Fruit fly (Drosophila melanogaster) whole organism, wandering third instar larva: ENCODE results near the gene pum.

Source experiments
- Abd-B ChIP-seq: fragments of >200 bp; optimal IDR thresholded peaks from 2 replicates; lab custom pipeline; 2017; ENCODE audit warnings: missing biosample characterization, missing genetic modification characterization
- CG32264 ChIP-seq: fragments of 200-800 bp; sonication (Bioruptor generic); optimal IDR thresholded peaks from 2 replicates; lab custom pipeline; 2016; ENCODE audit warnings: missing biosample characterization, missing genetic modification characterization
- CG9705 ChIP-seq: fragments of 200-800 bp; sonication (Bioruptor generic); optimal IDR thresholded peaks from 2 replicates; lab custom pipeline; 2018; ENCODE audit warnings: missing biosample characterization, mild to moderate bottlenecking, missing genetic modification characterization
- CrebA ChIP-seq: fragments of 200-800 bp; sonication (Bioruptor generic); optimal IDR thresholded peaks from 2 replicates; lab custom pipeline; 2016; ENCODE audit warnings: missing biosample characterization, mild to moderate bottlenecking, missing genetic modification characterization, borderline replicate concordance
- Dfd ChIP-seq: fragments of >200 bp; optimal IDR thresholded peaks from 2 replicates; lab custom pipeline; 2017; ENCODE audit warnings: missing biosample characterization, missing genetic modification characterization
- Dif ChIP-seq: fragments of 200-275, 200-300 bp; sonication (Bioruptor generic); optimal IDR thresholded peaks from 2 replicates; lab custom pipeline; 2018; ENCODE audit warnings: missing biosample characterization, missing genetic modification characterization; ENCODE audit not compliant: partially characterized antibody
- GATAd ChIP-seq: sonication (Bioruptor generic); optimal IDR thresholded peaks from 2 replicates; lab custom pipeline; 2016; ENCODE audit warnings: missing biosample characterization, missing genetic modification characterization
- HLH106 ChIP-seq: fragments of 200-800 bp; optimal IDR thresholded peaks from 3 replicates; lab custom pipeline; 2019; ENCODE audit warnings: missing biosample characterization, mild to moderate bottlenecking, missing genetic modification characterization, moderate library complexity
- Hnf4 ChIP-seq: fragments of 200-800 bp; sonication (Bioruptor generic); optimal IDR thresholded peaks from 2 replicates; lab custom pipeline; 2016; ENCODE audit warnings: missing biosample characterization, mild to moderate bottlenecking, missing genetic modification characterization
- Hr78 ChIP-seq: fragments of >200 bp; optimal IDR thresholded peaks from 2 replicates; lab custom pipeline; 2017; ENCODE audit warnings: missing biosample characterization, missing genetic modification characterization
- Hr83 ChIP-seq: fragments of 200-300 bp; sonication (Bioruptor generic); optimal IDR thresholded peaks from 2 replicates; lab custom pipeline; 2016; ENCODE audit warnings: missing biosample characterization, mild to moderate bottlenecking, missing genetic modification characterization, moderate library complexity; ENCODE audit not compliant: poor library complexity, severe bottlenecking
- Jra ChIP-seq: sonication (Bioruptor generic); optimal IDR thresholded peaks from 2 replicates; lab custom pipeline; 2016; ENCODE audit warnings: missing biosample characterization, missing genetic modification characterization
- Mio ChIP-seq: sonication (Bioruptor generic); optimal IDR thresholded peaks from 2 replicates; lab custom pipeline; 2016; ENCODE audit warnings: missing biosample characterization, missing genetic modification characterization
- Myc ChIP-seq: fragments of >200 bp; optimal IDR thresholded peaks from 2 replicates; lab custom pipeline; 2017
- N ChIP-seq: fragments of >200 bp; optimal IDR thresholded peaks from 2 replicates; lab custom pipeline; 2018; ENCODE audit warnings: missing biosample characterization, missing external identifiers, missing genetic modification characterization
- OdsH ChIP-seq: fragments of 200-800 bp; sonication (Bioruptor generic); optimal IDR thresholded peaks from 2 replicates; lab custom pipeline; 2016; ENCODE audit warnings: missing biosample characterization, mild to moderate bottlenecking, missing genetic modification characterization
- Rel ChIP-seq, 2 experiments: fragments of 200-800 bp; sonication (Bioruptor generic) in 1 of 2; optimal IDR thresholded peaks; 2 replicates in 1 of 2; 3 replicates in 1 of 2; lab custom pipeline; 2016 to 2019; ENCODE audit warnings: mild to moderate bottlenecking in 2 of 2, missing biosample characterization in 2 of 2, missing genetic modification characterization in 2 of 2, moderate library complexity in 1 of 2
- Sp1 ChIP-seq: fragments of 200-800 bp; sonication (Bioruptor generic); optimal IDR thresholded peaks from 3 replicates; lab custom pipeline; 2019; ENCODE audit warnings: missing biosample characterization, mild to moderate bottlenecking, missing genetic modification characterization, moderate library complexity
- Vsx2 ChIP-seq: fragments of 200-300, 225-300 bp; sonication (Bioruptor generic); optimal IDR thresholded peaks from 2 replicates; lab custom pipeline; 2018; ENCODE audit warnings: missing biosample characterization, missing genetic modification characterization; ENCODE audit not compliant: partially characterized antibody
- br ChIP-seq: fragments of 200-800 bp; sonication (Bioruptor generic); optimal IDR thresholded peaks from 2 replicates; lab custom pipeline; 2016; ENCODE audit warnings: missing biosample characterization, missing genetic modification characterization
- brk ChIP-seq: fragments of 200-800 bp; sonication (Bioruptor generic); optimal IDR thresholded peaks from 2 replicates; lab custom pipeline; 2016; ENCODE audit warnings: missing biosample characterization, mild to moderate bottlenecking, missing genetic modification characterization
- dl ChIP-seq, 2 experiments: fragments of 175-275, 200-275 bp in 1 of 2; fragments of 200-275 bp in 1 of 2; sonication (Bioruptor generic); optimal IDR thresholded peaks; lab custom pipeline; 2018; ENCODE audit warnings: mild to moderate bottlenecking in 2 of 2, missing biosample characterization in 2 of 2, missing genetic modification characterization in 2 of 2, moderate library complexity in 2 of 2; ENCODE audit not compliant: partially characterized antibody in 2 of 2, insufficient read depth in 1 of 2
- dmrt93B ChIP-seq: fragments of 200-800 bp; sonication (Bioruptor generic); optimal IDR thresholded peaks from 2 replicates; lab custom pipeline; 2018; ENCODE audit warnings: missing biosample characterization, mild to moderate bottlenecking, missing genetic modification characterization
- dsf ChIP-seq: sonication (Bioruptor generic); optimal IDR thresholded peaks from 2 replicates; lab custom pipeline; 2016; ENCODE audit warnings: missing biosample characterization, missing genetic modification characterization, borderline replicate concordance
- ey ChIP-seq: fragments of 200-800 bp; sonication (Bioruptor generic); optimal IDR thresholded peaks from 2 replicates; lab custom pipeline; 2016; ENCODE audit warnings: missing biosample characterization, missing genetic modification characterization
- foxo ChIP-seq, 2 experiments: fragments of 200-800 bp; sonication (Bioruptor generic); optimal IDR thresholded peaks; 2 replicates in 1 of 2; 3 replicates in 1 of 2; lab custom pipeline; 2016 to 2017; ENCODE audit warnings: missing biosample characterization in 2 of 2, missing genetic modification characterization in 2 of 2
- fru ChIP-seq: fragments of 200-800 bp; sonication (Bioruptor generic); optimal IDR thresholded peaks from 3 replicates; lab custom pipeline; 2016; ENCODE audit warnings: missing biosample characterization, mild to moderate bottlenecking, missing genetic modification characterization
- h ChIP-seq: fragments of 200-800 bp; sonication (Bioruptor generic); optimal IDR thresholded peaks from 3 replicates; lab custom pipeline; 2016; ENCODE audit warnings: missing biosample characterization, mild to moderate bottlenecking, missing genetic modification characterization
- jim ChIP-seq: fragments of 175-275, 200-325 bp; sonication (Bioruptor generic); optimal IDR thresholded peaks from 2 replicates; lab custom pipeline; 2016; ENCODE audit warnings: missing biosample characterization, mild to moderate bottlenecking, missing genetic modification characterization
- lola ChIP-seq: fragments of >200 bp; optimal IDR thresholded peaks from 2 replicates; lab custom pipeline; 2017; ENCODE audit warnings: missing biosample characterization, missing genetic modification characterization
- pan ChIP-seq: fragments of >200 bp; optimal IDR thresholded peaks from 2 replicates; lab custom pipeline; 2017
- psq ChIP-seq: fragments of 200-800 bp; sonication (Bioruptor generic); optimal IDR thresholded peaks from 3 replicates; lab custom pipeline; 2017; ENCODE audit warnings: missing biosample characterization, mild to moderate bottlenecking, missing genetic modification characterization, moderate library complexity
- rgr ChIP-seq: fragments of 200-800 bp; sonication (Bioruptor generic); optimal IDR thresholded peaks from 3 replicates; lab custom pipeline; 2016; ENCODE audit warnings: missing biosample characterization, mild to moderate bottlenecking, missing genetic modification characterization
- sage ChIP-seq: fragments of 200-800 bp; sonication (Bioruptor generic); optimal IDR thresholded peaks from 2 replicates; lab custom pipeline; 2016; ENCODE audit warnings: missing biosample characterization, mild to moderate bottlenecking, missing genetic modification characterization
- sv ChIP-seq: fragments of 200-800 bp; sonication (Bioruptor generic); optimal IDR thresholded peaks from 3 replicates; lab custom pipeline; 2016; ENCODE audit warnings: missing biosample characterization, missing genetic modification characterization
- tai ChIP-seq: sonication (Bioruptor generic); optimal IDR thresholded peaks from 2 replicates; lab custom pipeline; 2016; ENCODE audit warnings: missing biosample characterization, missing genetic modification characterization
- usp ChIP-seq: fragments of >200 bp; optimal IDR thresholded peaks from 2 replicates; lab custom pipeline; 2017; ENCODE audit warnings: missing biosample characterization, missing genetic modification characterization
- woc ChIP-seq: sonication (Bioruptor generic); optimal IDR thresholded peaks from 2 replicates; lab custom pipeline; 2016; ENCODE audit warnings: missing biosample characterization, mild to moderate bottlenecking, missing genetic modification characterization

The pum gene

dm6 chr3R:9045733-9046132 is 191.7 kb downstream of the pum start:
- TF ChIP-seq sage (GFP tag; lab: Kevin White, UChicago), result no peak
- no peak for TF ChIP-seq lola (GFP tag; lab: Kevin White, UChicago)
- no peak for TF ChIP-seq Sp1 (GFP tag; lab: Kevin White, UChicago)
- TF ChIP-seq dmrt93B (GFP tag; lab: Kevin White, UChicago), result no peak
- TF ChIP-seq GATAd (GFP tag; lab: Kevin White, UChicago), result no peak
- no peak for TF ChIP-seq ey (GFP tag; lab: Kevin White, UChicago)
- TF ChIP-seq Myc (lab: Kevin White, UChicago), result no peak
- TF ChIP-seq Hr78 (GFP tag; lab: Kevin White, UChicago), result no peak
- TF ChIP-seq Rel (GFP tag; optimal IDR thresholded peaks at IDR 0.05; lab: Kevin White, UChicago), result no peak
- TF ChIP-seq Rel (tag; optimal IDR thresholded peaks at IDR 0.05; lab: Kevin White, UChicago), result no peak
- TF ChIP-seq CrebA (GFP tag; lab: Kevin White, UChicago), result no peak

dm6 chr3R:9043610-9044009 is 193.9 kb downstream of the pum start:
- TF ChIP-seq h (GFP tag; lab: Kevin White, UChicago) (peak; percentile 52), sv (GFP tag; lab: Kevin White, UChicago) (no peak)

- TF ChIP-seq lola (GFP tag; lab: Kevin White, UChicago), result no peak
- peak; percentile 38 for TF ChIP-seq h (GFP tag; lab: Kevin White, UChicago)
- no peak for TF ChIP-seq pan
- TF ChIP-seq Myc (lab: Kevin White, UChicago), result no peak
- TF ChIP-seq psq (GFP tag; lab: Kevin White, UChicago), result peak; percentile 9
- peak; percentile 34 for TF ChIP-seq rgr (GFP tag; lab: Kevin White, UChicago)
- peak; percentile 44 for TF ChIP-seq woc (GFP tag; lab: Kevin White, UChicago)
- no peak for TF ChIP-seq Hr83 (GFP tag; lab: Kevin White, UChicago)
- TF ChIP-seq Hnf4 (GFP tag; lab: Kevin White, UChicago), result no peak
- TF ChIP-seq jim (GFP tag; lab: Kevin White, UChicago), result no peak
- TF ChIP-seq HLH106, result peak; percentile 36
- peak; percentile 10 for TF ChIP-seq CG9705
- TF ChIP-seq dl (GFP tag; optimal IDR thresholded peaks at IDR 0.05; lab: Kevin White, UChicago; ENCODE audit: insufficient read depth in 1 of 2, partially characterized antibody in 2 of 2), result no peak
- TF ChIP-seq dmrt93B (GFP tag; lab: Kevin White, UChicago), result no peak
- no peak for TF ChIP-seq ey (GFP tag; lab: Kevin White, UChicago)
- TF ChIP-seq N (GFP tag; lab: Kevin White, UChicago), result no peak
- no peak for TF ChIP-seq dsf (GFP tag; lab: Kevin White, UChicago)
- TF ChIP-seq Sp1 (GFP tag; lab: Kevin White, UChicago), result peak; percentile 25
- TF ChIP-seq CG32264 (GFP tag; lab: Kevin White, UChicago), result no peak
- TF ChIP-seq foxo (GFP tag; optimal IDR thresholded peaks at IDR 0.05; lab: Kevin White, UChicago), result no peak
- TF ChIP-seq CrebA (GFP tag; lab: Kevin White, UChicago), result no peak
- no peak for TF ChIP-seq Hr78 (GFP tag; lab: Kevin White, UChicago)
- TF ChIP-seq brk (GFP tag; lab: Kevin White, UChicago), result no peak
- no peak for TF ChIP-seq usp (GFP tag; lab: Kevin White, UChicago)
- TF ChIP-seq OdsH (GFP tag; lab: Kevin White, UChicago), result no peak
- TF ChIP-seq sv (GFP tag; lab: Kevin White, UChicago), result no peak
- no peak for TF ChIP-seq Jra (GFP tag; lab: Kevin White, UChicago)
- no peak for TF ChIP-seq Mio
- TF ChIP-seq Rel (GFP tag; optimal IDR thresholded peaks at IDR 0.05; lab: Kevin White, UChicago), result no peak
- TF ChIP-seq Rel (tag; optimal IDR thresholded peaks at IDR 0.05; lab: Kevin White, UChicago), result no peak
- no peak for TF ChIP-seq Abd-B (GFP tag; lab: Kevin White, UChicago)
- no peak for TF ChIP-seq tai (GFP tag; lab: Kevin White, UChicago)
- TF ChIP-seq Vsx2 (GFP tag; lab: Kevin White, UChicago), result no peak
- no peak for TF ChIP-seq Dfd (GFP tag; lab: Kevin White, UChicago)
- TF ChIP-seq fru (GFP tag; lab: Kevin White, UChicago), result no peak
- TF ChIP-seq sage (GFP tag; lab: Kevin White, UChicago), result no peak
- no peak for TF ChIP-seq GATAd (GFP tag; lab: Kevin White, UChicago)
- TF ChIP-seq Dif (GFP tag; lab: Kevin White, UChicago), result no peak
- no peak for TF ChIP-seq br
Measured at dm6 chr3R:9039448-9039847, 198.0 kb downstream of the pum start, which contains the start of gene neur. neur (minus strand) TSS chr3R:9039471.
